Worm (Caenorhabditis elegans): ENCODE data around the gene K09E4.4.

The K09E4.4 gene

DNA sequence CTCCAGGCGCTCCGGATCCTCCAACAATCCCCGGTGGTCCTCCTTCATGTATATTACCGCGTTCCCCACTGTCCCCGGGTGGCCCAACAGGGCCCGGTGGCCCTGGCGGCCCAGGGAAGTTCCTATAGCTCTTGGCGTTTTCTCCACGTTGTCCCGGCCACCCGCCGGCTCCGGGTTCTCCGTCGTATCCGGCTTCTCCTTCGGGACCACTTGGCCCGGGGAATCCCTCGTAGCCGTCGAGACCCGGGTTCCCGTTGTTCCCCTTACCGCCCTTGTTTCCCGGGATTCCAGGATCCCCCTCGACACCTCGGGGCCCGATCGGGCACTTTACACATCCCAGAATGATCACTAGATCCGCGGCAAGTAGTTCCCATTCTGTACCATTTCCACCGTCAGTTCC lies 30.8 kb downstream of the K09E4.4 start:
- TF ChIP-seq ZK546.5 (tag; optimal IDR thresholded peaks at IDR 0.05) (no peak), ceh-82 (tag; optimal IDR thresholded peaks at IDR 0.05) (no peak), elt-3 (tag; optimal IDR thresholded peaks at IDR 0.05) (no peak), nhr-67 (tag; optimal IDR thresholded peaks at IDR 0.05) (no peak), lin-15B (tag; optimal IDR thresholded peaks at IDR 0.05) (no peak), mdl-1 (tag; optimal IDR thresholded peaks at IDR 0.05) (no peak), mml-1 (tag; optimal IDR thresholded peaks at IDR 0.05) (no peak), egl-27 (tag; optimal IDR thresholded peaks at IDR 0.05) (no peak), snpc-4 (tag; optimal IDR thresholded peaks at IDR 0.05) (no peak), nfya-1 (tag; optimal IDR thresholded peaks at IDR 0.05; ENCODE audit: insufficient read depth) (no peak), nhr-76 (tag; optimal IDR thresholded peaks at IDR 0.05) (no peak), nhr-237 (tag; optimal IDR thresholded peaks at IDR 0.05) (no peak)

- TF ChIP-seq jun-1 (tag; optimal IDR thresholded peaks at IDR 0.05), result no peak
- TF ChIP-seq nfya-1 (tag; optimal IDR thresholded peaks at IDR 0.05; ENCODE audit: insufficient read depth), result peak; percentile 98
Measured at ce11 chrII:14089796-14090372, 32.1 kb downstream of the K09E4.4 start.

ce11 chrII:14086931-14087330 lies 35.0 kb downstream of the K09E4.4 start:
- TF ChIP-seq lin-15B (tag; optimal IDR thresholded peaks at IDR 0.05), result no peak
- no peak for TF ChIP-seq sea-2 (GFP tag; optimal IDR thresholded peaks at IDR 0.05)
- no peak for TF ChIP-seq egl-5 (tag; optimal IDR thresholded peaks at IDR 0.05)
- TF ChIP-seq ama-1 (optimal IDR thresholded peaks at IDR 0.05), result no peak
- TF ChIP-seq elt-1 (tag; optimal IDR thresholded peaks at IDR 0.05), result no peak
- TF ChIP-seq snpc-4 (tag; optimal IDR thresholded peaks at IDR 0.05), result no peak
- TF ChIP-seq nhr-25 (tag; optimal IDR thresholded peaks at IDR 0.05), result no peak
- TF ChIP-seq nhr-43 (tag; optimal IDR thresholded peaks at IDR 0.05; ENCODE audit: poor library complexity, severe bottlenecking), result no peak
- no peak for TF ChIP-seq daf-12 (tag; optimal IDR thresholded peaks at IDR 0.05)
- no peak for TF ChIP-seq pha-4 (tag; optimal IDR thresholded peaks at IDR 0.05)
- no peak for TF ChIP-seq nhr-77 (tag; optimal IDR thresholded peaks at IDR 0.05)
- no peak for TF ChIP-seq egl-27 (tag; optimal IDR thresholded peaks at IDR 0.05)
- TF ChIP-seq ztf-4 (tag; optimal IDR thresholded peaks at IDR 0.05), result no peak
- TF ChIP-seq hmg-11 (tag; optimal IDR thresholded peaks at IDR 0.05), result no peak
- TF ChIP-seq pqm-1 (tag; optimal IDR thresholded peaks at IDR 0.05), result no peak
- TF ChIP-seq fkh-2 (tag; optimal IDR thresholded peaks at IDR 0.05), result no peak
- no peak for TF ChIP-seq nhr-11 (tag; optimal IDR thresholded peaks at IDR 0.05)
- no peak for TF ChIP-seq elt-3 (tag; optimal IDR thresholded peaks at IDR 0.05)
- TF ChIP-seq unc-39 (tag; optimal IDR thresholded peaks at IDR 0.05), result no peak
- TF ChIP-seq ceh-16 (tag; optimal IDR thresholded peaks at IDR 0.05), result no peak

- TF ChIP-seq tbx-2 (tag; optimal IDR thresholded peaks at IDR 0.05) (no peak), nhr-11 (tag; optimal IDR thresholded peaks at IDR 0.05) (no peak), ceh-9 (tag; optimal IDR thresholded peaks at IDR 0.05) (no peak), ama-1 (optimal IDR thresholded peaks at IDR 0.05) (no peak), aly-2 (tag; optimal IDR thresholded peaks at IDR 0.05) (no peak), ceh-16 (tag; optimal IDR thresholded peaks at IDR 0.05) (no peak), nhr-67 (tag; optimal IDR thresholded peaks at IDR 0.05) (no peak), egl-27 (tag; optimal IDR thresholded peaks at IDR 0.05) (no peak), pha-4 (tag; optimal IDR thresholded peaks at IDR 0.05) (no peak), pqm-1 (tag; optimal IDR thresholded peaks at IDR 0.05) (no peak), lsy-12 (tag; optimal IDR thresholded peaks at IDR 0.05) (no peak), daf-12 (tag; optimal IDR thresholded peaks at IDR 0.05) (no peak), elt-3 (tag; optimal IDR thresholded peaks at IDR 0.05) (no peak), fkh-10 (GFP tag; optimal IDR thresholded peaks at IDR 0.05) (no peak), mml-1 (tag; optimal IDR thresholded peaks at IDR 0.05) (no peak), elt-2 (tag; optimal IDR thresholded peaks at IDR 0.05) (no peak)
Measured at ce11 chrII:14077823-14078222, 44.1 kb downstream of the K09E4.4 start.

- TF ChIP-seq ZK546.5 (tag; optimal IDR thresholded peaks at IDR 0.05) (no peak), nfya-1 (tag; optimal IDR thresholded peaks at IDR 0.05; ENCODE audit: insufficient read depth) (no peak), hmg-11 (tag; optimal IDR thresholded peaks at IDR 0.05) (no peak), skn-1 (tag; optimal IDR thresholded peaks at IDR 0.05) (no peak)
Measured at ce11 chrII:14074825-14075224, 47.1 kb downstream of the K09E4.4 start.
